Worm (Caenorhabditis elegans) whole organism, midembryonic: ENCODE measurements around the gene ugt-38.

ENCODE experiments used
- T22C8.4 ChIP-seq: fragments of 200-800 bp; sonication (Bioruptor generic); IDR thresholded peaks from 2 replicates; pipeline ENCODE4 v1.3.6; 2022; ENCODE audit warnings: missing genetic modification characterization, missing compliant biosample characterization
- klf-2 ChIP-seq: fragments of 200-800 bp; sonication (Bioruptor generic); conservative IDR thresholded peaks from 2 replicates; pipeline ENCODE4 v1.3.6; 2022; ENCODE audit warnings: missing genetic modification reagents, missing genetic modification characterization, missing compliant biosample characterization
- med-1 ChIP-seq: sonication (generic microtip); optimal IDR thresholded peaks from 2 replicates; lab custom pipeline; 2017; ENCODE audit warnings: missing genetic modification characterization, mild to moderate bottlenecking, missing compliant biosample characterization, antibody characterized with exemption, missing genetic modification reagents; ENCODE audit not compliant: insufficient read depth
- ztf-29 ChIP-seq: fragments of 200-800 bp; sonication (Bioruptor generic); IDR thresholded peaks from 2 replicates; pipeline ENCODE4 v1.3.6; 2022; ENCODE audit warnings: missing genetic modification reagents, missing genetic modification characterization, missing compliant biosample characterization

- TF ChIP-seq klf-2 (GFP tag; lab: Robert Waterston, UW): no peak
- no peak for TF ChIP-seq med-1 (GFP tag; lab: Kevin White, UChicago)
- no peak for TF ChIP-seq T22C8.4
- no peak for TF ChIP-seq ztf-29
These were observed 28.5 kb downstream of the ugt-38 start, which contains the start of gene srx-33 for ce11 chrV:7118796-7119195.
